Worm (Caenorhabditis elegans): ENCODE results near the gene ZK994.6.

ce11 chrV:8545531-8546224 is 38.5 kb upstream of the ZK994.6 start, which contains the start of the genes slc-17.8 and asns-1:
- no peak for TF ChIP-seq snpc-4 (tag; optimal IDR thresholded peaks at IDR 0.05)
- no peak for TF ChIP-seq unc-62 (GFP tag; optimal IDR thresholded peaks at IDR 0.05)
- no peak for TF ChIP-seq lin-32 (GFP tag; optimal IDR thresholded peaks at IDR 0.05)
- no peak for TF ChIP-seq lsy-2 (tag; optimal IDR thresholded peaks at IDR 0.05)
- no peak for TF ChIP-seq mab-5 (tag; optimal IDR thresholded peaks at IDR 0.05)
- no peak for TF ChIP-seq lin-13 (tag; optimal IDR thresholded peaks at IDR 0.05)
- no peak for TF ChIP-seq nhr-12 (tag; optimal IDR thresholded peaks at IDR 0.05)
- TF ChIP-seq ztf-11 (tag; optimal IDR thresholded peaks at IDR 0.05): no peak
- no peak for TF ChIP-seq elt-3 (tag; optimal IDR thresholded peaks at IDR 0.05)
- no peak for TF ChIP-seq sem-2 (GFP tag; optimal IDR thresholded peaks at IDR 0.05)
- no peak for TF ChIP-seq unc-39 (tag; optimal IDR thresholded peaks at IDR 0.05)
- TF ChIP-seq tbx-8 (GFP tag; optimal IDR thresholded peaks at IDR 0.05): no peak
- no peak for TF ChIP-seq mls-2 (tag; optimal IDR thresholded peaks at IDR 0.05)
- no peak for TF ChIP-seq pha-4 (tag; optimal IDR thresholded peaks at IDR 0.05)

Measured in whole organism, mixed stage, embryonic.